Fruit fly (Drosophila melanogaster) whole organism, embryonic: ENCODE measurements around the gene Ank.

Experiments
- ATbp ChIP-seq: fragments of 200-800 bp; sonication (Bioruptor generic); optimal IDR thresholded peaks from 2 replicates; lab custom pipeline; 2017; ENCODE audit warnings: missing biosample characterization, mild to moderate bottlenecking, missing genetic modification characterization, missing genetic modification reagents
- Atf-2 ChIP-seq: fragments of 200-800 bp; sonication (Bioruptor generic); optimal IDR thresholded peaks from 2 replicates; lab custom pipeline; 2016; ENCODE audit warnings: missing biosample characterization, missing genetic modification characterization
- CG10147 ChIP-seq: fragments of 200-800 bp; sonication (Bioruptor generic); optimal IDR thresholded peaks from 2 replicates; lab custom pipeline; 2019; ENCODE audit warnings: missing biosample characterization, mild to moderate bottlenecking, missing genetic modification characterization, moderate library complexity
- CG1024 ChIP-seq: fragments of 200-800 bp; sonication (Bioruptor generic); IDR thresholded peaks from 2 replicates; pipeline ENCODE4 v1.3.6; 2022; ENCODE audit warnings: missing biosample characterization, missing genetic modification characterization
- CG11504 ChIP-seq: fragments of 200-800 bp; sonication (Bioruptor generic); optimal IDR thresholded peaks from 3 replicates; lab custom pipeline; 2019; ENCODE audit warnings: missing biosample characterization, mild to moderate bottlenecking, missing genetic modification characterization, moderate library complexity
- CG11560 ChIP-seq: fragments of 200-800 bp; sonication (Bioruptor generic); IDR thresholded peaks from 3 replicates; pipeline ENCODE4 v1.3.6; 2022; ENCODE audit warnings: missing biosample characterization, missing genetic modification characterization
- CG11696 ChIP-seq: fragments of 200-800 bp; sonication (Bioruptor generic); IDR thresholded peaks from 2 replicates; pipeline ENCODE4 v1.3.6; 2022; ENCODE audit warnings: missing biosample characterization, missing genetic modification characterization
- CG14667 ChIP-seq: fragments of 200-800 bp; sonication (Bioruptor generic); IDR thresholded peaks from 2 replicates; pipeline ENCODE4 v1.3.6; 2022; ENCODE audit warnings: missing biosample characterization, missing genetic modification characterization
- CG15601 ChIP-seq: fragments of 200-800 bp; sonication (Bioruptor generic); optimal IDR thresholded peaks from 3 replicates; lab custom pipeline; 2019; ENCODE audit warnings: missing biosample characterization, mild to moderate bottlenecking, missing genetic modification characterization, moderate library complexity
- CG15696 ChIP-seq: fragments of 200-800 bp; sonication (Bioruptor generic); optimal IDR thresholded peaks from 2 replicates; lab custom pipeline; 2019; ENCODE audit warnings: missing biosample characterization, mild to moderate bottlenecking, missing genetic modification characterization, moderate library complexity
- CG18262 ChIP-seq: fragments of 200-800 bp; optimal IDR thresholded peaks from 3 replicates; lab custom pipeline; 2019; ENCODE audit warnings: missing biosample characterization, mild to moderate bottlenecking, missing genetic modification characterization, moderate library complexity
- CG31224 ChIP-seq: fragments of 200-800 bp; sonication (Bioruptor generic); IDR thresholded peaks from 2 replicates; pipeline ENCODE4 v1.3.6; 2022; ENCODE audit warnings: missing biosample characterization, missing genetic modification characterization
- CG32532 ChIP-seq: fragments of 200-800 bp; sonication (Bioruptor generic); IDR thresholded peaks from 2 replicates; pipeline ENCODE4 v1.3.6; 2022; ENCODE audit warnings: missing biosample characterization, missing genetic modification characterization
- CG3847 ChIP-seq: fragments of 200-800 bp; sonication (Bioruptor generic); IDR thresholded peaks from 2 replicates; pipeline ENCODE4 v1.3.6; 2022; ENCODE audit warnings: missing biosample characterization, missing genetic modification characterization
- CG43689 ChIP-seq: fragments of 200-800 bp; sonication (Bioruptor generic); IDR thresholded peaks from 2 replicates; pipeline ENCODE4 v1.3.6; 2022; ENCODE audit warnings: missing biosample characterization, missing genetic modification characterization
- CG5245 ChIP-seq: fragments of 200-800 bp; sonication (Bioruptor generic); optimal IDR thresholded peaks from 3 replicates; lab custom pipeline; 2016; ENCODE audit warnings: missing biosample characterization, missing genetic modification characterization
- CG6765 ChIP-seq: fragments of 200-800 bp; sonication (Bioruptor generic); optimal IDR thresholded peaks from 3 replicates; lab custom pipeline; 2017; ENCODE audit warnings: missing biosample characterization, mild to moderate bottlenecking, missing genetic modification characterization
- CG7745 ChIP-seq: fragments of 200-800 bp; sonication (Bioruptor generic); optimal IDR thresholded peaks from 2 replicates; lab custom pipeline; 2018; ENCODE audit warnings: missing biosample characterization, mild to moderate bottlenecking, missing genetic modification characterization, moderate library complexity
- CG7928 ChIP-seq: fragments of 200-800 bp; sonication (Bioruptor generic); optimal IDR thresholded peaks from 2 replicates; lab custom pipeline; 2017; ENCODE audit warnings: missing biosample characterization, mild to moderate bottlenecking, missing genetic modification characterization
- CG7987 ChIP-seq: fragments of 200-800 bp; sonication (Bioruptor generic); optimal IDR thresholded peaks from 2 replicates; lab custom pipeline; 2018; ENCODE audit warnings: missing biosample characterization, mild to moderate bottlenecking, missing genetic modification characterization, moderate library complexity
- CG9876 ChIP-seq: fragments of 200-800 bp; sonication (Bioruptor generic); optimal IDR thresholded peaks from 2 replicates; lab custom pipeline; 2016; ENCODE audit warnings: missing biosample characterization, missing genetic modification characterization
- Dip3 ChIP-seq: fragments of 200-800 bp; sonication (Bioruptor generic); optimal IDR thresholded peaks from 3 replicates; lab custom pipeline; 2016; ENCODE audit warnings: missing biosample characterization, missing genetic modification characterization
- Hmr ChIP-seq: fragments of 200-800 bp; sonication (Bioruptor generic); optimal IDR thresholded peaks from 3 replicates; lab custom pipeline; 2017; ENCODE audit warnings: mild to moderate bottlenecking, missing biosample characterization, missing genetic modification reagents, missing genetic modification characterization
- Kr ChIP-seq: fragments of 200-800 bp; sonication (Bioruptor generic); optimal IDR thresholded peaks from 2 replicates; lab custom pipeline; 2017; ENCODE audit warnings: missing biosample characterization, mild to moderate bottlenecking, missing genetic modification characterization
- Meics ChIP-seq: fragments of 200-800 bp; sonication (Bioruptor generic); optimal IDR thresholded peaks from 2 replicates; lab custom pipeline; 2017; ENCODE audit warnings: missing biosample characterization, mild to moderate bottlenecking, missing genetic modification characterization
- Myb ChIP-seq: fragments of 200-800 bp; sonication (Bioruptor generic); optimal IDR thresholded peaks from 2 replicates; lab custom pipeline; 2016; ENCODE audit warnings: missing biosample characterization, missing genetic modification characterization
- Neu2 ChIP-seq: fragments of 200-800 bp; sonication (Bioruptor generic); optimal IDR thresholded peaks from 3 replicates; lab custom pipeline; 2016; ENCODE audit warnings: missing biosample characterization, missing genetic modification characterization, borderline replicate concordance
- Nf-YB ChIP-seq: fragments of 200-800 bp; sonication (Bioruptor generic); optimal IDR thresholded peaks from 3 replicates; lab custom pipeline; 2019; ENCODE audit warnings: missing biosample characterization, mild to moderate bottlenecking, missing genetic modification characterization, moderate library complexity
- Ptx1 ChIP-seq: fragments of 200-800 bp; sonication (Bioruptor generic); IDR thresholded peaks from 2 replicates; pipeline ENCODE4 v1.3.6; 2022; ENCODE audit warnings: missing biosample characterization, missing genetic modification characterization
- Usf ChIP-seq: fragments of 200-800 bp; sonication (Bioruptor generic); optimal IDR thresholded peaks from 2 replicates; lab custom pipeline; 2017; ENCODE audit warnings: missing genotype, missing biosample characterization, missing genetic modification characterization
- br ChIP-seq: fragments of >200 bp; optimal IDR thresholded peaks from 2 replicates; lab custom pipeline; 2017
- bsh ChIP-seq, 2 experiments: fragments of 200-800 bp; sonication (Bioruptor generic); optimal IDR thresholded peaks; 2 replicates each; lab custom pipeline; 2017 to 2018; ENCODE audit warnings: mild to moderate bottlenecking in 2 of 2, missing biosample characterization in 2 of 2, missing genetic modification characterization in 2 of 2, moderate library complexity in 1 of 2
- caup ChIP-seq: fragments of 200-800 bp; sonication (Bioruptor generic); optimal IDR thresholded peaks from 3 replicates; lab custom pipeline; 2017; ENCODE audit warnings: missing biosample characterization, mild to moderate bottlenecking, missing genetic modification characterization, moderate library complexity; ENCODE audit not compliant: severe bottlenecking
- chn ChIP-seq: fragments of 200-800 bp; sonication (Bioruptor generic); optimal IDR thresholded peaks from 2 replicates; lab custom pipeline; 2016; ENCODE audit warnings: missing biosample characterization, missing genetic modification characterization
- eve ChIP-seq, 2 experiments: fragments of >200 bp; optimal IDR thresholded peaks; 2 replicates each; lab custom pipeline; 2017; ENCODE audit warnings: missing biosample characterization in 2 of 2, missing genetic modification characterization in 2 of 2
- gt ChIP-seq: fragments of 200-800 bp; sonication (Bioruptor generic); IDR thresholded peaks from 2 replicates; pipeline ENCODE4 v1.3.6; 2022; ENCODE audit warnings: missing biosample characterization, missing genetic modification characterization
- inv ChIP-seq: fragments of 200-800 bp; sonication (Bioruptor generic); IDR thresholded peaks from 2 replicates; pipeline ENCODE4 v1.3.6; 2022; ENCODE audit warnings: missing biosample characterization, missing genetic modification characterization; ENCODE audit not compliant: partially characterized antibody
- lilli ChIP-seq: fragments of 200-800 bp; sonication (Bioruptor generic); optimal IDR thresholded peaks from 3 replicates; lab custom pipeline; 2016; ENCODE audit warnings: missing biosample characterization, missing genetic modification characterization
- nmo ChIP-seq: fragments of 200-800 bp; sonication (Bioruptor generic); optimal IDR thresholded peaks from 2 replicates; lab custom pipeline; 2018; ENCODE audit warnings: missing biosample characterization, mild to moderate bottlenecking, missing genetic modification characterization, moderate library complexity
- nom ChIP-seq: fragments of 200-800 bp; sonication (Bioruptor generic); optimal IDR thresholded peaks from 2 replicates; lab custom pipeline; 2017; ENCODE audit warnings: missing biosample characterization, missing genetic modification characterization, mild to moderate bottlenecking, moderate library complexity, missing genetic modification reagents
- oc ChIP-seq: fragments of 200-800 bp; sonication (Bioruptor generic); optimal IDR thresholded peaks from 2 replicates; lab custom pipeline; 2018; ENCODE audit warnings: missing biosample characterization, mild to moderate bottlenecking, missing genetic modification characterization, moderate library complexity
- sc ChIP-seq, 3 experiments: fragments of >200 bp in 2 of 3; fragments of 200-800 bp in 1 of 3; sonication (Bioruptor generic) in 1 of 3; optimal IDR thresholded peaks; 2 replicates in 2 of 3; 3 replicates in 1 of 3; lab custom pipeline; 2017; ENCODE audit warnings: mild to moderate bottlenecking in 1 of 3, missing biosample characterization in 1 of 3, missing genetic modification characterization in 1 of 3, missing genetic modification reagents in 1 of 3
- sim ChIP-seq: fragments of 200-800 bp; sonication (Bioruptor generic); IDR thresholded peaks from 2 replicates; pipeline ENCODE4 v1.3.6; 2022; ENCODE audit warnings: missing biosample characterization, missing genetic modification characterization
- slbo ChIP-seq: fragments of 200-800 bp; sonication (Bioruptor generic); IDR thresholded peaks from 2 replicates; pipeline ENCODE4 v1.3.6; 2022; ENCODE audit warnings: missing biosample characterization, missing genetic modification characterization
- so ChIP-seq: fragments of 200-800 bp; sonication (Bioruptor generic); IDR thresholded peaks from 3 replicates; pipeline ENCODE4 v1.3.6; 2022; ENCODE audit warnings: missing biosample characterization, missing genetic modification characterization
- stwl ChIP-seq: fragments of 200-800 bp; sonication (Bioruptor generic); optimal IDR thresholded peaks from 3 replicates; lab custom pipeline; 2018; ENCODE audit warnings: missing biosample characterization, mild to moderate bottlenecking, missing genetic modification characterization, moderate library complexity
- unpg ChIP-seq: fragments of 200-800 bp; sonication (Bioruptor generic); optimal IDR thresholded peaks from 3 replicates; lab custom pipeline; 2018; ENCODE audit warnings: missing biosample characterization, mild to moderate bottlenecking, missing genetic modification characterization, moderate library complexity
- wdn ChIP-seq: fragments of 200-800 bp; sonication (Bioruptor generic); IDR thresholded peaks from 2 replicates; pipeline ENCODE4 v1.3.6; 2022; ENCODE audit warnings: missing biosample characterization, missing genetic modification characterization
- wek ChIP-seq: fragments of 200-800 bp; sonication (Bioruptor generic); optimal IDR thresholded peaks from 3 replicates; lab custom pipeline; 2018; ENCODE audit warnings: missing biosample characterization, mild to moderate bottlenecking, missing genetic modification characterization, moderate library complexity

Ank gene

DNA sequence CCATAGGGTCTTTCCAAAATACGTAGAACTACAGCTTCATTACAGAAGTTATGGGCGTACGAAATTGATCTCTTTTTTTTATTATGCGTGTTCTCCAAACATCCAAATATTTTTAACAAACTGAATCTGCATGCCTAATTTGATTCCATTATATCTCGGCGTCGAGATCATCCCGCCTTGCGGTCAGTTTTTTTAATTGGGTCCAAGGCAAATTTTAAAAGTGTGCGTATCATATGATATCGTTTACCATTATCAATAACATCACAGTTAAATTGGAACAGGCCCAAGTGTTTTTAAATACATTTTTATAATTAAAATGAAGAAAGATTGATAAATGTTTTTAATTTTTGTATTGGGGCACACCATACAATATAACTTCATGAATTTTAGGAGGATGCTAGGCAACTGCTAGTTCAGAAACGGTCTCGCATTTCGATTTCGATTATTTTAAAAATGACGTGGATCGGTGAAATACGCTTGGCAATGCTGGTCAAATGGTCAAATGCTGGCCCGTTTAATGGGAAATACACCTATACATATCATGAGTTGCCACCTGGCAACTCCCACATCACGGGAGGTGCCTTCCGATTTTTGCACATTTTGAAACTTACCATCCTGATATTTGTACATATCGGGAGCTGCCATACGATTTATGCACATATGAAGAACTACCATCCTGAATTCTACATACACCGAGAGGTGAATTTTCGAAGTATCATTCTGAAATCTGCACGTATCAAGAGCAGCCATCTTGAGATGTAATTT is 61.3 kb downstream of the Ank start (continued):
- no peak for TF ChIP-seq CG7745 (tag; lab: Kevin White, UChicago)
- TF ChIP-seq sc (optimal IDR thresholded peaks at IDR 0.05; lab: Kevin White, UChicago) = no peak
- TF ChIP-seq sc (GFP tag; optimal IDR thresholded peaks at IDR 0.05; lab: Kevin White, UChicago) = no peak
- TF ChIP-seq CG7987 (GFP tag; lab: Kevin White, UChicago) = peak; percentile 63
- peak; percentile 19 for TF ChIP-seq CG15696
- TF ChIP-seq unpg = no peak
- TF ChIP-seq CG11560 (tag; lab: Robert Waterston, UW) = no peak
- no peak for TF ChIP-seq CG5245 (GFP tag; lab: Kevin White, UChicago)
- TF ChIP-seq CG15601 (tag; lab: Kevin White, UChicago) = peak; percentile 5
- TF ChIP-seq CG14667 = no peak
- no peak for TF ChIP-seq oc (tag; lab: Kevin White, UChicago)
- TF ChIP-seq CG6765 (GFP tag; lab: Kevin White, UChicago) = no peak
- no peak for TF ChIP-seq lilli (GFP tag; lab: Kevin White, UChicago)
- no peak for TF ChIP-seq eve (GFP tag; optimal IDR thresholded peaks at IDR 0.05; lab: Kevin White, UChicago)
- TF ChIP-seq ATbp (GFP tag; lab: Kevin White, UChicago) = no peak
- TF ChIP-seq Atf-2 (GFP tag; lab: Kevin White, UChicago) = no peak
- no peak for TF ChIP-seq sim (GFP tag; lab: Robert Waterston, UW)
- no peak for TF ChIP-seq Kr (GFP tag; lab: Kevin White, UChicago)
- no peak for TF ChIP-seq Neu2 (GFP tag; lab: Kevin White, UChicago)
- no peak for TF ChIP-seq so (GFP tag; lab: Robert Waterston, UW)
- no peak for TF ChIP-seq bsh (GFP tag; optimal IDR thresholded peaks at IDR 0.05; lab: Kevin White, UChicago)
- TF ChIP-seq Meics = no peak
- TF ChIP-seq Dip3 = no peak
- TF ChIP-seq CG32532 (GFP tag; lab: Robert Waterston, UW) = no peak; the same call in 1 of the 2 replicates
- TF ChIP-seq CG43689 (GFP tag; lab: Robert Waterston, UW) = no peak
- TF ChIP-seq Ptx1 = no peak
- TF ChIP-seq Myb (GFP tag; lab: Kevin White, UChicago) = peak; percentile 41
- TF ChIP-seq Nf-YB (GFP tag; lab: Kevin White, UChicago) = no peak
- no peak for TF ChIP-seq CG7928 (GFP tag; lab: Kevin White, UChicago)
- no peak for TF ChIP-seq nom (GFP tag; lab: Kevin White, UChicago)
- no peak for TF ChIP-seq wdn
- no peak for TF ChIP-seq nmo (GFP tag; lab: Kevin White, UChicago)
- no peak; the same call in 1 of the 2 replicates for TF ChIP-seq CG1024 (GFP tag; lab: Robert Waterston, UW)
- TF ChIP-seq chn (GFP tag; lab: Kevin White, UChicago) = no peak
- TF ChIP-seq gt (GFP tag; lab: Robert Waterston, UW) = no peak
- TF ChIP-seq caup = peak; percentile 6
- TF ChIP-seq CG31224 = no peak
- no peak for TF ChIP-seq CG10147 (GFP tag; lab: Kevin White, UChicago)
- no peak; the same call in 1 of the 2 replicates for TF ChIP-seq CG3847 (GFP tag; lab: Robert Waterston, UW)
- no peak for TF ChIP-seq CG9876 (GFP tag; lab: Kevin White, UChicago)
- no peak for TF ChIP-seq CG11696 (GFP tag; lab: Robert Waterston, UW)
- no peak for TF ChIP-seq wek (GFP tag; lab: Kevin White, UChicago)
- TF ChIP-seq slbo (GFP tag; lab: Robert Waterston, UW) = no peak
- TF ChIP-seq stwl (tag; lab: Kevin White, UChicago) = peak; percentile 62
- TF ChIP-seq inv (GFP tag; lab: Robert Waterston, UW) = no peak
- no peak for TF ChIP-seq CG11504 (tag; lab: Kevin White, UChicago)
- TF ChIP-seq Usf (GFP tag; lab: Kevin White, UChicago) = no peak
- no peak for TF ChIP-seq CG18262 (tag; lab: Kevin White, UChicago)
- TF ChIP-seq Hmr (GFP tag; lab: Kevin White, UChicago) = peak; percentile 93
- no peak for TF ChIP-seq br (lab: Kevin White, UChicago)
